Worm (Caenorhabditis elegans): ENCODE data around the gene tmem-120.
A peak's percentile ranks its signal among the peaks of the same experiment; 100 is the strongest.

tmem-120 gene

ce11 chrIII:1540100-1540695 is 22.4 kb upstream of the tmem-120 start, which contains the start of the genes Y67D2.5 and cisd-3.2:
Gene Y67D2.5 (minus strand): TSS chrIII:1540244.
Gene cisd-3.2 (plus strand): TSS chrIII:1540493.
- no peak for TF ChIP-seq lin-39 (tag; optimal IDR thresholded peaks at IDR 0.05)
- no peak for TF ChIP-seq ceh-82 (tag; optimal IDR thresholded peaks at IDR 0.05)
- no peak for TF ChIP-seq nhr-76 (tag; optimal IDR thresholded peaks at IDR 0.05)
- TF ChIP-seq nhr-43 (tag; optimal IDR thresholded peaks at IDR 0.05; ENCODE audit: poor library complexity, severe bottlenecking): no peak
- TF ChIP-seq nhr-237 (tag; optimal IDR thresholded peaks at IDR 0.05): no peak
- TF ChIP-seq nhr-25 (tag; optimal IDR thresholded peaks at IDR 0.05): no peak
- no peak for TF ChIP-seq nhr-28 (tag; optimal IDR thresholded peaks at IDR 0.05)
- TF ChIP-seq hmg-11 (tag; optimal IDR thresholded peaks at IDR 0.05): peak; percentile 5
- no peak for TF ChIP-seq eor-1 (tag; optimal IDR thresholded peaks at IDR 0.05)
- no peak for TF ChIP-seq R02D3.7 (tag; optimal IDR thresholded peaks at IDR 0.05)
- no peak for TF ChIP-seq elt-3 (tag; optimal IDR thresholded peaks at IDR 0.05)
- TF ChIP-seq fkh-10 (GFP tag; optimal IDR thresholded peaks at IDR 0.05): no peak
- no peak for TF ChIP-seq sea-2 (GFP tag; optimal IDR thresholded peaks at IDR 0.05)
- TF ChIP-seq tbx-2 (tag; optimal IDR thresholded peaks at IDR 0.05): no peak
- no peak for TF ChIP-seq nhr-23 (tag; optimal IDR thresholded peaks at IDR 0.05)
- no peak for TF ChIP-seq unc-39 (tag; optimal IDR thresholded peaks at IDR 0.05)
- peak; percentile 24 for TF ChIP-seq pha-4 (tag; optimal IDR thresholded peaks at IDR 0.05)
- no peak for TF ChIP-seq daf-12 (tag; optimal IDR thresholded peaks at IDR 0.05)
- TF ChIP-seq snpc-4 (tag; optimal IDR thresholded peaks at IDR 0.05): no peak
- TF ChIP-seq nfya-1 (tag; optimal IDR thresholded peaks at IDR 0.05; ENCODE audit: insufficient read depth): peak; percentile 1
- TF ChIP-seq lin-15B (tag; optimal IDR thresholded peaks at IDR 0.05): peak; percentile 86
- TF ChIP-seq ZK546.5 (tag; optimal IDR thresholded peaks at IDR 0.05): no peak
- no peak for TF ChIP-seq ceh-16 (tag; optimal IDR thresholded peaks at IDR 0.05)
- TF ChIP-seq nhr-11 (tag; optimal IDR thresholded peaks at IDR 0.05): no peak
- no peak for TF ChIP-seq lsy-12 (tag; optimal IDR thresholded peaks at IDR 0.05)
- TF ChIP-seq fkh-2 (tag; optimal IDR thresholded peaks at IDR 0.05): no peak

DNA sequence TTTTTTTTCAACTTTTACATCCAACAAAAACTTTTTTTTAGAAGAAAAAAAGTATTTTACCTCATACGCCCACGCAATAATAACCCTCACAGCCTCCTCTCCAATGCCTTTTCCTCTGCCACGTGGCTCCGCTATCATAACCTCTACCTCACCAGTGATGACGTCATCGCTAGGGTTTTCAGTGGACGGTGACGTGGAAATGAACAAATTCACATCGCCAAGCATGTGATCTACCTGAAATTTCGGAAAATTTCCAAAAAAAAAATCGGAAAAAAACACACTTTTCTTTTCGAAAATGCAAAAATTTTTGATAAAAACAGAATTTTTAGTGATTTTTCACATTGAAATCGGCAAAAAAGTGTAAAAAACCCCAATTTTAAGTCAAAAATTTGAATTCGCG is 21.6 kb upstream of the tmem-120 start:
- no peak for TF ChIP-seq ceh-28 (tag; optimal IDR thresholded peaks at IDR 0.05)
- no peak for TF ChIP-seq pqm-1 (tag; optimal IDR thresholded peaks at IDR 0.05)
- no peak for TF ChIP-seq lin-39 (tag; optimal IDR thresholded peaks at IDR 0.05)
- no peak for TF ChIP-seq elt-2 (tag; optimal IDR thresholded peaks at IDR 0.05)
- no peak for TF ChIP-seq nhr-43 (tag; optimal IDR thresholded peaks at IDR 0.05; ENCODE audit: poor library complexity, severe bottlenecking)
- TF ChIP-seq elt-1 (tag; optimal IDR thresholded peaks at IDR 0.05): no peak
- no peak for TF ChIP-seq eor-1 (tag; optimal IDR thresholded peaks at IDR 0.05)
- no peak for TF ChIP-seq egl-5 (tag; optimal IDR thresholded peaks at IDR 0.05)
- no peak for TF ChIP-seq fos-1 (tag; optimal IDR thresholded peaks at IDR 0.05)

ce11 chrIII:1534431-1534830 is 16.6 kb upstream of the tmem-120 start:
- TF ChIP-seq nhr-23 (tag; optimal IDR thresholded peaks at IDR 0.05) (no peak), lin-15B (tag; optimal IDR thresholded peaks at IDR 0.05) (peak; percentile 7)

DNA sequence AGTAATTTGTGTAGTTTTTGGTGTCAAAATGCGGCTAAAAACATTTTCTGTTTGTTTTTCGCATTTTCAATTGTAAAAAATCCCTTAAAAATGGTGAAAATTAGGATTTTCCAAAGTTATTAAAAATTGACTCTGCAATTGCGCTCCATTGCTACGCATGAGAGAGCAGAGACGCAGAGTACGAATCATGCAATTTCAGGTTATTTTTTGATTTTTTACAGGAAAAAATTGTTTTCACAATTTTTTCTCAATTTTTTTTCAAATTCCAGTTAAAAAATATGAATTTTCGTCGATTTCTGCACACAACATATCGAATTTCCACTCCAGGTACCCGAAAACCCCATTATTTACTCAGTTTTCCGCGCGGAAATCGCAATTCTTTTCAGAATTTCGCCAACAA is 15.8 kb upstream of the tmem-120 start, which contains the start of gene mtg-1:
mtg-1 (plus strand) TSS at position 160 of the 400 bp plus-strand sequence.
- TF ChIP-seq nhr-67 (tag; optimal IDR thresholded peaks at IDR 0.05) (no peak), fkh-10 (GFP tag; optimal IDR thresholded peaks at IDR 0.05) (no peak), snpc-4 (tag; optimal IDR thresholded peaks at IDR 0.05) (no peak), R02D3.7 (tag; optimal IDR thresholded peaks at IDR 0.05) (no peak), nhr-23 (tag; optimal IDR thresholded peaks at IDR 0.05) (peak; percentile 34), nhr-25 (tag; optimal IDR thresholded peaks at IDR 0.05) (no peak), nfya-1 (tag; optimal IDR thresholded peaks at IDR 0.05; ENCODE audit: insufficient read depth) (peak; percentile 24), egl-27 (tag; optimal IDR thresholded peaks at IDR 0.05) (no peak), nhr-237 (tag; optimal IDR thresholded peaks at IDR 0.05) (no peak), nhr-11 (tag; optimal IDR thresholded peaks at IDR 0.05) (no peak), skn-1 (tag; optimal IDR thresholded peaks at IDR 0.05) (no peak), zag-1 (tag; optimal IDR thresholded peaks at IDR 0.05) (no peak), eor-1 (tag; optimal IDR thresholded peaks at IDR 0.05) (no peak), hmg-11 (tag; optimal IDR thresholded peaks at IDR 0.05) (no peak), nhr-77 (tag; optimal IDR thresholded peaks at IDR 0.05) (no peak), egl-5 (tag; optimal IDR thresholded peaks at IDR 0.05) (no peak), fkh-2 (tag; optimal IDR thresholded peaks at IDR 0.05) (no peak), ceh-9 (tag; optimal IDR thresholded peaks at IDR 0.05) (no peak), ztf-4 (tag; optimal IDR thresholded peaks at IDR 0.05) (no peak), nhr-76 (tag; optimal IDR thresholded peaks at IDR 0.05) (no peak), unc-62 (GFP tag; optimal IDR thresholded peaks at IDR 0.05) (no peak), sea-2 (GFP tag; optimal IDR thresholded peaks at IDR 0.05) (no peak), pha-4 (tag; optimal IDR thresholded peaks at IDR 0.05) (peak; percentile 70), lsy-12 (tag; optimal IDR thresholded peaks at IDR 0.05) (no peak), ceh-82 (tag; optimal IDR thresholded peaks at IDR 0.05) (no peak), ceh-16 (tag; optimal IDR thresholded peaks at IDR 0.05) (no peak), nhr-12 (tag; optimal IDR thresholded peaks at IDR 0.05) (no peak), nhr-43 (tag; optimal IDR thresholded peaks at IDR 0.05; ENCODE audit: poor library complexity, severe bottlenecking) (no peak), elt-1 (tag; optimal IDR thresholded peaks at IDR 0.05) (no peak), jun-1 (tag; optimal IDR thresholded peaks at IDR 0.05) (no peak), lin-39 (tag; optimal IDR thresholded peaks at IDR 0.05) (no peak), lin-15B (tag; optimal IDR thresholded peaks at IDR 0.05) (peak; percentile 63), ztf-11 (tag; optimal IDR thresholded peaks at IDR 0.05) (no peak)

Measured in whole organism, L3 larva.